Fruit fly (Drosophila melanogaster): ENCODE measurements around the gene toc.

toc gene

DNA sequence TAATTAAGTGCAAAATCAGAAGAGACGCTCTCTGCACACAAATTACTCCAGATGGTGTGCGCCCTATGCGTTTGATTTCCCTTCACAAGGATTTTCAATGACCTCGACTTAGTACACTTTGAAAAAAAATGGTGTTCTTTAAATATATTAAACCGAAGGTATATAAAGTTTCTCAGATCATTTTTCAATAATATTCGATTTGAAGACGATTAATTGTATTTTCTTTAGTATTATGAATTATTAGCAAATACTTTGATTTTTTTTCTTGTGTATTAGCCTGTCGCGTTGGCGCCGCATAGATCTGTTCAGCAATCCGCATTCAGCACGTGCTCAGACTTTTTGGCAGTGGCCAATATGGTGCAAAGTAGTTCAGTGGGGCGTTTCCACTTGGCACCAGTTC lies 16.8 kb downstream of the toc start (continued):
- TF ChIP-seq CG4617 (GFP tag; optimal IDR thresholded peaks at IDR 0.05; ENCODE audit: borderline replicate concordance) (no peak), CG10979 (tag; optimal IDR thresholded peaks at IDR 0.05) (peak; percentile 46), CG14667 (GFP tag; IDR thresholded peaks at IDR 0.05) (no peak), dan (GFP tag; IDR thresholded peaks at IDR 0.05) (no peak), Blimp-1 (GFP tag; optimal IDR thresholded peaks at IDR 0.05) (peak; percentile 37), gem (tag; optimal IDR thresholded peaks at IDR 0.05) (peak; percentile 53), unpg (GFP tag; optimal IDR thresholded peaks at IDR 0.05) (peak; percentile 34), Ssrp (tag; optimal IDR thresholded peaks at IDR 0.05) (peak; percentile 13), CG11504 (tag; optimal IDR thresholded peaks at IDR 0.05) (peak; percentile 55), CG12391 (tag; optimal IDR thresholded peaks at IDR 0.05) (peak; percentile 6), CG31441 (GFP tag; IDR thresholded peaks at IDR 0.05) (peak; percentile 42; the same call in 1 of the 2 replicates), phol (tag; optimal IDR thresholded peaks at IDR 0.05) (peak; percentile 26), PHDP (tag; optimal IDR thresholded peaks at IDR 0.05) (peak; percentile 17), vvl (GFP tag; IDR thresholded peaks at IDR 0.05) (0 out of 2 replicates have a peak, but pooled peaks have one; percentile 13)

DNA sequence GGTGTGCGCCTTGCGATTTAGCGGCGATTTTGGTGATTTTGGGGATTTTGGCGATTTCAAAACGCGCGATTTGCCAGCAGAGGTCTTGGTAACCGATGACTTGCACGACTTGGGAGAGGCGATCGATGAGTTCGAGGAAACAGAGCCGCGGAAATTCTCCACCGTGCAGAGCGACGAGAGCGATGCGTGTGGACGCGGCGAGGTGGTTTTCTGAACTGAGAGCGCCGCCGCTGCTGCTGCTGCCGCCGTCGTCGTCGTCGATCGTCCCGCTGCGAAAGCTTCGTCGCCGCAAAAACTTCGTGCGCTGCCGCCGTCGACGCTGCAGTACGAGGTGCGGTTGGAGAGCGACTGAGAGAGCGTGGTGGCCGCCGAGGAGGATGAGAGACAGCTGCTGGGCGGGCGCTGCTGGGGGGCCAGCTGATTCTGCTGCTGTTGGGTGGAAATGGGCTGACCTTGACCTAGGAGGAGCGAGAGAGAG lies 20.0 kb downstream of the toc start:
- TF ChIP-seq gem (tag; optimal IDR thresholded peaks at IDR 0.05): no peak
- no peak for TF ChIP-seq caup (GFP tag; optimal IDR thresholded peaks at IDR 0.05; ENCODE audit: severe bottlenecking)
- TF ChIP-seq BEAF-32 (GFP tag; optimal IDR thresholded peaks at IDR 0.05): no peak
- TF ChIP-seq CG13287 (GFP tag; IDR thresholded peaks at IDR 0.05; ENCODE audit: partially characterized antibody): peak; percentile 53; the same call in 1 of the 2 replicates
- no peak for TF ChIP-seq tll (GFP tag; optimal IDR thresholded peaks at IDR 0.05)
- peak; percentile 26 for TF ChIP-seq Fer1 (GFP tag; optimal IDR thresholded peaks at IDR 0.05)
- peak in 1 of 2 experiments; percentile 10 for TF ChIP-seq dpn (GFP tag; optimal IDR thresholded peaks at IDR 0.05)
- peak; percentile 7 for TF ChIP-seq CG13296 (GFP tag; optimal IDR thresholded peaks at IDR 0.05)
- peak; percentile 70 for TF ChIP-seq CG18476 (GFP tag; optimal IDR thresholded peaks at IDR 0.05)
- TF ChIP-seq unc-4 (GFP tag; IDR thresholded peaks at IDR 0.05; ENCODE audit: partially characterized antibody): peak; percentile 30; the same call in 1 of the 2 replicates
- TF ChIP-seq D19A (tag; optimal IDR thresholded peaks at IDR 0.05): no peak
- peak; percentile 79 for TF ChIP-seq Med (GFP tag)
- TF ChIP-seq NFAT (GFP tag; IDR thresholded peaks at IDR 0.05): peak; percentile 45; the same call in 1 of the 2 replicates
- TF ChIP-seq lov (optimal IDR thresholded peaks at IDR 0.05): no peak
- TF ChIP-seq lov (GFP tag; IDR thresholded peaks at IDR 0.05): no peak
- peak; percentile 51; the same call in 1 of the 2 replicates for TF ChIP-seq Bgb (GFP tag; IDR thresholded peaks at IDR 0.05; ENCODE audit: partially characterized antibody)
- 0 out of 2 replicates have a peak, but pooled peaks have one; percentile 12 for TF ChIP-seq tna (GFP tag; IDR thresholded peaks at IDR 0.05; ENCODE audit: partially characterized antibody)
- peak; percentile 58; the same call in 1 of the 3 replicates for TF ChIP-seq zen2 (GFP tag; IDR thresholded peaks at IDR 0.05; ENCODE audit: partially characterized antibody)
- TF ChIP-seq usp (GFP tag; optimal IDR thresholded peaks at IDR 0.05): no peak
- TF ChIP-seq fd96Cb (tag; optimal IDR thresholded peaks at IDR 0.05): no peak
- peak; percentile 14 for TF ChIP-seq CG34376 (GFP tag; optimal IDR thresholded peaks at IDR 0.05)
- no peak for TF ChIP-seq CG15011 (GFP tag; optimal IDR thresholded peaks at IDR 0.05)
- TF ChIP-seq hbn (GFP tag; IDR thresholded peaks at IDR 0.05; ENCODE audit: partially characterized antibody): 0 out of 2 replicates have a peak, but pooled peaks have one; percentile 15
- no peak for TF ChIP-seq CG9437 (GFP tag; optimal IDR thresholded peaks at IDR 0.05)
- TF ChIP-seq sc (optimal IDR thresholded peaks at IDR 0.05): no peak
- no peak for TF ChIP-seq sc (GFP tag; optimal IDR thresholded peaks at IDR 0.05)
- peak; percentile 99 for TF ChIP-seq sug (tag; optimal IDR thresholded peaks at IDR 0.05)
- TF ChIP-seq MBD-R2 (GFP tag; IDR thresholded peaks at IDR 0.05): no peak
- TF ChIP-seq ftz-f1 (GFP tag; optimal IDR thresholded peaks at IDR 0.05): peak; percentile 91
- TF ChIP-seq NfI (GFP tag; optimal IDR thresholded peaks at IDR 0.05): no peak
- TF ChIP-seq Drgx (GFP tag; IDR thresholded peaks at IDR 0.05): 0 out of 2 replicates have a peak, but pooled peaks have one; percentile 30
- peak; percentile 50; the same call in 1 of the 2 replicates for TF ChIP-seq chm (GFP tag; IDR thresholded peaks at IDR 0.05)
- TF ChIP-seq sisA (GFP tag; IDR thresholded peaks at IDR 0.05): no peak
- TF ChIP-seq zen (tag; optimal IDR thresholded peaks at IDR 0.05): no peak
